Worm (Caenorhabditis elegans) whole organism, midembryonic: ENCODE results near the gene ceh-27.

Source experiments
- T22C8.4 ChIP-seq: fragments of 200-800 bp; sonication (Bioruptor generic); IDR thresholded peaks from 2 replicates; pipeline ENCODE4 v1.3.6; 2022; ENCODE audit warnings: missing genetic modification characterization, missing compliant biosample characterization
- cog-1 ChIP-seq: sonication (generic microtip); optimal IDR thresholded peaks from 2 replicates; lab custom pipeline; 2016; ENCODE audit warnings: missing genetic modification characterization, missing compliant biosample characterization
- flt-1 ChIP-seq: fragments of 200-800 bp; sonication (Bioruptor generic); IDR thresholded peaks from 2 replicates; pipeline ENCODE4 v1.3.6; 2022; ENCODE audit warnings: missing genetic modification characterization, missing compliant biosample characterization
- klf-2 ChIP-seq: fragments of 200-800 bp; sonication (Bioruptor generic); conservative IDR thresholded peaks from 2 replicates; pipeline ENCODE4 v1.3.6; 2022; ENCODE audit warnings: missing genetic modification reagents, missing genetic modification characterization, missing compliant biosample characterization
- med-1 ChIP-seq: sonication (generic microtip); optimal IDR thresholded peaks from 2 replicates; lab custom pipeline; 2017; ENCODE audit warnings: missing genetic modification characterization, mild to moderate bottlenecking, missing compliant biosample characterization, antibody characterized with exemption, missing genetic modification reagents; ENCODE audit not compliant: insufficient read depth
- ref-1 ChIP-seq: fragments of 200-800 bp; sonication (Bioruptor generic); conservative IDR thresholded peaks from 2 replicates; pipeline ENCODE4 v1.3.6; 2022; ENCODE audit warnings: missing genetic modification reagents, missing genetic modification characterization, missing compliant biosample characterization
- tab-1 ChIP-seq: fragments of 200-800 bp; sonication (Bioruptor generic); IDR thresholded peaks from 2 replicates; pipeline ENCODE4 v1.3.6; 2022; ENCODE audit warnings: missing genetic modification characterization, missing compliant biosample characterization
- ztf-23 ChIP-seq: fragments of 200-800 bp; sonication (Bioruptor generic); IDR thresholded peaks from 2 replicates; pipeline ENCODE4 v1.3.6; 2022; ENCODE audit warnings: missing genetic modification reagents, missing genetic modification characterization, missing compliant biosample characterization
- ztf-29 ChIP-seq: fragments of 200-800 bp; sonication (Bioruptor generic); IDR thresholded peaks from 2 replicates; pipeline ENCODE4 v1.3.6; 2022; ENCODE audit warnings: missing genetic modification reagents, missing genetic modification characterization, missing compliant biosample characterization

DNA sequence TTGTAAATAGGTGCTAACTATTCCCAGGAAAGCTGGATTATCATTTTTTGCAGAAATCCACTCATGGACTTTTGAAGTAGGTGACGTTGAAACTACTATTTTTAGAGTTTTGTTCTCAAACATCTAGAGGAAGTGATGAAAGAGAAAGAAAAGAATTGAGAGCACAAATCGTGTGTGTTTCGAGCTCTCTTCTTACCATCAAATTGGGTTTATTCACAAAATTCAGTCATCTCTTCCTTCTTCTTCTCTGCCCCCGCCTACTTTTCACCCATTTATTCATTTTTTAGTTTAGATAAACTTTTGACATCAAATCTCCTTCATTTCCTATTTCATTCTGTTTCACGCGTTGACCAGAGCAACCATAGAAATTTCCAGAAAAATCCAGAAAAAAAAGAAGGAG lies 22.0 kb upstream of the ceh-27 start, which contains the start of gene W05E10.2:
- TF ChIP-seq tab-1 (GFP tag; lab: Robert Waterston, UW): no peak
- no peak for TF ChIP-seq cog-1 (tag; lab: Kevin White, UChicago)
- no peak for TF ChIP-seq T22C8.4 (GFP tag; lab: Robert Waterston, UW)
- no peak for TF ChIP-seq ref-1 (GFP tag; lab: Robert Waterston, UW)
- no peak for TF ChIP-seq ztf-29 (GFP tag; lab: Robert Waterston, UW)
- TF ChIP-seq klf-2: no peak
- TF ChIP-seq flt-1 (GFP tag; lab: Robert Waterston, UW): no peak
- TF ChIP-seq ztf-23 (GFP tag; lab: Robert Waterston, UW): no peak
- no peak for TF ChIP-seq med-1
